Fruit fly (Drosophila melanogaster) whole organism, prepupa: Measurements from ENCODE around the gene O-fut2.
A peak's percentile ranks its signal among the peaks of the same experiment; 100 is the strongest.

Experiments
- Blimp-1 ChIP-seq: fragments of 200-800 bp; sonication (Bioruptor generic); optimal IDR thresholded peaks from 3 replicates; lab custom pipeline; 2017; ENCODE audit warnings: missing biosample characterization, missing genetic modification characterization, mild to moderate bottlenecking, moderate library complexity, missing genetic modification reagents
- CG10631 ChIP-seq: fragments of 200-800 bp; sonication (Bioruptor generic); optimal IDR thresholded peaks from 2 replicates; lab custom pipeline; 2016; ENCODE audit warnings: missing biosample characterization, missing genetic modification characterization
- CG11294 ChIP-seq: fragments of 200-800 bp; sonication (Bioruptor generic); IDR thresholded peaks from 2 replicates; pipeline ENCODE4 v1.3.6; 2022; ENCODE audit warnings: missing biosample characterization, missing genetic modification characterization
- CG11762 ChIP-seq: fragments of 200-800 bp; sonication (Bioruptor generic); optimal IDR thresholded peaks from 3 replicates; lab custom pipeline; 2016; ENCODE audit warnings: missing biosample characterization, missing genetic modification characterization; ENCODE audit not compliant: insufficient read depth
- CG11902 ChIP-seq: fragments of 200-800 bp; sonication (Bioruptor generic); optimal IDR thresholded peaks from 3 replicates; lab custom pipeline; 2016; ENCODE audit warnings: missing biosample characterization, missing genetic modification characterization
- CG1621 ChIP-seq: fragments of 200-800 bp; sonication (Bioruptor generic); optimal IDR thresholded peaks from 3 replicates; lab custom pipeline; 2018; ENCODE audit warnings: missing biosample characterization, mild to moderate bottlenecking, missing genetic modification characterization
- CG16779 ChIP-seq: fragments of 200-800 bp; sonication (Bioruptor generic); optimal IDR thresholded peaks from 3 replicates; lab custom pipeline; 2017; ENCODE audit warnings: missing biosample characterization, mild to moderate bottlenecking, missing genetic modification characterization
- CG31627 ChIP-seq: fragments of 200-800 bp; sonication (Bioruptor generic); optimal IDR thresholded peaks from 3 replicates; lab custom pipeline; 2016; ENCODE audit warnings: missing biosample characterization, missing genetic modification characterization
- CG34406 ChIP-seq: fragments of 200-800 bp; sonication (Bioruptor generic); optimal IDR thresholded peaks from 3 replicates; lab custom pipeline; 2016; ENCODE audit warnings: missing biosample characterization, missing genetic modification characterization
- CG6276 ChIP-seq: fragments of 200-800 bp; sonication (Bioruptor generic); optimal IDR thresholded peaks from 2 replicates; lab custom pipeline; 2017; ENCODE audit warnings: missing biosample characterization, mild to moderate bottlenecking, missing genetic modification characterization
- CG6808 ChIP-seq: fragments of 200-800 bp; sonication (Bioruptor generic); optimal IDR thresholded peaks from 3 replicates; lab custom pipeline; 2017; ENCODE audit warnings: missing biosample characterization, missing genetic modification characterization, mild to moderate bottlenecking, moderate library complexity, missing genetic modification reagents
- CG6854 ChIP-seq: fragments of 200-800 bp; sonication (Bioruptor generic); optimal IDR thresholded peaks from 2 replicates; lab custom pipeline; 2017; ENCODE audit warnings: missing biosample characterization, mild to moderate bottlenecking, missing genetic modification characterization
- CG7368 ChIP-seq: fragments of 200-800 bp; sonication (Bioruptor generic); optimal IDR thresholded peaks from 3 replicates; lab custom pipeline; 2016; ENCODE audit warnings: missing biosample characterization, missing genetic modification characterization
- CG8319 ChIP-seq: fragments of 200-800 bp; sonication (Bioruptor generic); optimal IDR thresholded peaks from 3 replicates; lab custom pipeline; 2016; ENCODE audit warnings: missing biosample characterization, missing genetic modification characterization
- Eip75B ChIP-seq: fragments of 200-800 bp; sonication (Bioruptor generic); optimal IDR thresholded peaks from 3 replicates; lab custom pipeline; 2016; ENCODE audit warnings: missing biosample characterization, missing genetic modification characterization
- Eip78C ChIP-seq: fragments of 200-800 bp; sonication (Bioruptor generic); peaks from one replicate; lab custom pipeline; 2016; ENCODE audit warnings: missing biosample characterization, missing genetic modification characterization
- Ets21C ChIP-seq: fragments of 200-800 bp; sonication (Bioruptor generic); optimal IDR thresholded peaks from 3 replicates; lab custom pipeline; 2016; ENCODE audit warnings: missing biosample characterization, missing genetic modification characterization
- Ets96B ChIP-seq: fragments of 200-800 bp; optimal IDR thresholded peaks from 2 replicates; lab custom pipeline; 2019; ENCODE audit warnings: missing biosample characterization, mild to moderate bottlenecking, missing genetic modification characterization, moderate library complexity
- Gug ChIP-seq: fragments of 200-800 bp; sonication (Bioruptor generic); IDR thresholded peaks from 2 replicates; pipeline ENCODE4 v1.3.6; 2022; ENCODE audit warnings: missing biosample characterization, missing genetic modification characterization
- Hr39 ChIP-seq: fragments of 200-800 bp; sonication (Bioruptor generic); optimal IDR thresholded peaks from 2 replicates; lab custom pipeline; 2016; ENCODE audit warnings: missing biosample characterization, missing genetic modification characterization
- Hr4 ChIP-seq: fragments of 200-800 bp; sonication (Bioruptor generic); optimal IDR thresholded peaks from 3 replicates; lab custom pipeline; 2016; ENCODE audit warnings: missing biosample characterization, missing genetic modification characterization
- Met ChIP-seq: fragments of 200-800 bp; sonication (Bioruptor generic); optimal IDR thresholded peaks from 3 replicates; lab custom pipeline; 2016; ENCODE audit warnings: missing biosample characterization, missing genetic modification characterization
- Sox14 ChIP-seq: fragments of 200-800 bp; sonication (Bioruptor generic); optimal IDR thresholded peaks from 3 replicates; lab custom pipeline; 2016; ENCODE audit warnings: missing biosample characterization, missing genetic modification characterization
- achi ChIP-seq: fragments of 200-800 bp; sonication (Bioruptor generic); optimal IDR thresholded peaks from 3 replicates; lab custom pipeline; 2016; ENCODE audit warnings: missing biosample characterization, missing genetic modification characterization
- acj6 ChIP-seq: fragments of 200-800 bp; sonication (Bioruptor generic); optimal IDR thresholded peaks from 3 replicates; lab custom pipeline; 2016; ENCODE audit warnings: missing biosample characterization, missing genetic modification characterization
- cyc ChIP-seq: fragments of 200-800 bp; sonication (Bioruptor generic); optimal IDR thresholded peaks from 3 replicates; lab custom pipeline; 2016; ENCODE audit warnings: missing biosample characterization, missing genetic modification characterization
- dac ChIP-seq: fragments of 200-800 bp; sonication (Bioruptor generic); optimal IDR thresholded peaks from 2 replicates; lab custom pipeline; 2017; ENCODE audit warnings: missing biosample characterization, mild to moderate bottlenecking, missing genetic modification characterization
- dsx ChIP-seq: fragments of 200-800 bp; optimal IDR thresholded peaks from 3 replicates; lab custom pipeline; 2019; ENCODE audit warnings: missing biosample characterization, mild to moderate bottlenecking, missing genetic modification characterization, moderate library complexity; ENCODE audit not compliant: poor library complexity, severe bottlenecking
- esn ChIP-seq: fragments of 200-800 bp; sonication (Bioruptor generic); optimal IDR thresholded peaks from 2 replicates; lab custom pipeline; 2016; ENCODE audit warnings: missing biosample characterization, mild to moderate bottlenecking, missing genetic modification characterization, moderate library complexity
- fd59A ChIP-seq: fragments of 200-800 bp; sonication (Bioruptor generic); optimal IDR thresholded peaks from 2 replicates; lab custom pipeline; 2017; ENCODE audit warnings: missing biosample characterization, mild to moderate bottlenecking, missing genetic modification characterization, missing genetic modification reagents
- fd85E ChIP-seq: fragments of 200-800 bp; sonication (Bioruptor generic); optimal IDR thresholded peaks from 3 replicates; lab custom pipeline; 2016; ENCODE audit warnings: missing biosample characterization, missing genetic modification characterization
- fkh ChIP-seq: fragments of 200-800 bp; sonication (Bioruptor generic); optimal IDR thresholded peaks from 3 replicates; lab custom pipeline; 2017; ENCODE audit warnings: missing biosample characterization, mild to moderate bottlenecking, missing genetic modification characterization, moderate library complexity
- lz ChIP-seq: fragments of 200-800 bp; sonication (Bioruptor generic); optimal IDR thresholded peaks from 3 replicates; lab custom pipeline; 2016; ENCODE audit warnings: missing biosample characterization, missing genetic modification characterization
- net ChIP-seq: fragments of 200-800 bp; sonication (Bioruptor generic); optimal IDR thresholded peaks from 3 replicates; lab custom pipeline; 2016; ENCODE audit warnings: missing biosample characterization, missing genetic modification characterization
- spab ChIP-seq: fragments of 200-800 bp; sonication (Bioruptor generic); optimal IDR thresholded peaks from 2 replicates; lab custom pipeline; 2017; ENCODE audit warnings: missing biosample characterization, mild to moderate bottlenecking, missing genetic modification characterization, missing genetic modification reagents
- topi ChIP-seq: fragments of 200-800 bp; sonication (Bioruptor generic); optimal IDR thresholded peaks from 3 replicates; lab custom pipeline; 2016; ENCODE audit warnings: missing biosample characterization, missing genetic modification characterization
- vri ChIP-seq: fragments of 200-800 bp; sonication (Bioruptor generic); optimal IDR thresholded peaks from 3 replicates; lab custom pipeline; 2016; ENCODE audit warnings: missing biosample characterization, mild to moderate bottlenecking, missing genetic modification characterization

O-fut2 gene

dm6 chrX:1465707-1466504 lies at the start of gene O-fut2, which contains the start of gene CG14777 (continued):
- TF ChIP-seq achi (GFP tag; lab: Kevin White, UChicago), result peak; percentile 60
- no peak for TF ChIP-seq CG10631 (GFP tag; lab: Kevin White, UChicago)
- TF ChIP-seq Hr4 (GFP tag; lab: Kevin White, UChicago), result peak; percentile 67
- TF ChIP-seq Ets21C (GFP tag; lab: Kevin White, UChicago), result peak; percentile 49
- TF ChIP-seq Eip75B, result peak; percentile 57
- TF ChIP-seq dac (GFP tag; lab: Kevin White, UChicago), result peak; percentile 31
- peak; percentile 13 for TF ChIP-seq CG11762 (GFP tag; lab: Kevin White, UChicago)

dm6 chrX:1513865-1514264 lies 48.1 kb upstream of the O-fut2 start:
- TF ChIP-seq CG6276 (GFP tag; lab: Kevin White, UChicago) (no peak), lz (no peak)

dm6 chrX:1512753-1513226 lies 47.0 kb upstream of the O-fut2 start, which contains the start of gene CG14795:
Gene CG14795, minus strand, starts transcription at chrX:1512803.
- peak; percentile 19 for TF ChIP-seq Eip78C (GFP tag; lab: Kevin White, UChicago)
- TF ChIP-seq fd59A (GFP tag; lab: Kevin White, UChicago), result no peak
- peak; percentile 27 for TF ChIP-seq dsx (GFP tag; lab: Kevin White, UChicago)
- TF ChIP-seq Hr39 (GFP tag; lab: Kevin White, UChicago), result no peak
- TF ChIP-seq CG1621 (tag; lab: Kevin White, UChicago), result peak; percentile 5
- no peak for TF ChIP-seq CG8319
- TF ChIP-seq CG31627 (GFP tag; lab: Kevin White, UChicago), result peak; percentile 1
- TF ChIP-seq esn (GFP tag; lab: Kevin White, UChicago), result peak; percentile 21
- peak; percentile 38 for TF ChIP-seq Sox14 (GFP tag; lab: Kevin White, UChicago)
- peak; percentile 80 for TF ChIP-seq achi (GFP tag; lab: Kevin White, UChicago)
- TF ChIP-seq, all 60 proteins: peak for 7

dm6 chrX:1508241-1508823 lies 42.5 kb upstream of the O-fut2 start:
- TF ChIP-seq fd59A (GFP tag; lab: Kevin White, UChicago), result no peak
- no peak for TF ChIP-seq Blimp-1
- TF ChIP-seq Ets96B (tag; lab: Kevin White, UChicago), result no peak

- TF ChIP-seq cyc (GFP tag; lab: Kevin White, UChicago) (no peak), Hr4 (GFP tag; lab: Kevin White, UChicago) (no peak), CG6808 (no peak), fd85E (no peak), CG16779 (no peak), CG1621 (tag; lab: Kevin White, UChicago) (no peak)
- TF ChIP-seq, all 60 proteins: peak for 0
These were observed 42.0 kb upstream of the O-fut2 start, which contains the start of gene Nmdar2 for dm6 chrX:1507751-1508150. Gene Nmdar2, minus strand, starts transcription at chrX:1507809.

- TF ChIP-seq vri (GFP tag; lab: Kevin White, UChicago) (peak; percentile 64), CG7368 (GFP tag; lab: Kevin White, UChicago) (peak; percentile 63), Eip75B (peak; percentile 51), Gug (no peak), spab (GFP tag; lab: Kevin White, UChicago) (peak; percentile 10), acj6 (peak; percentile 12), lz (peak; percentile 43), CG8319 (peak; percentile 10), CG6854 (peak; percentile 91), topi (peak; percentile 70), fkh (GFP tag; lab: Kevin White, UChicago) (peak; percentile 35), CG6808 (peak; percentile 42), Met (GFP tag; lab: Kevin White, UChicago) (peak; percentile 68), net (peak; percentile 46), CG11762 (GFP tag; lab: Kevin White, UChicago) (peak; percentile 3), CG11294 (GFP tag; lab: Robert Waterston, UW) (no peak), Hr39 (GFP tag; lab: Kevin White, UChicago) (peak; percentile 31), CG34406 (GFP tag; lab: Kevin White, UChicago) (peak; percentile 40), CG11902 (GFP tag; lab: Kevin White, UChicago) (no peak)
These were observed 17.2 kb upstream of the O-fut2 start, which contains the start of the genes sta and inc for dm6 chrX:1482840-1483518. Gene sta, minus strand, starts transcription at chrX:1483413. Gene inc, plus strand, starts transcription at chrX:1483479.
